Worm (Caenorhabditis elegans) whole organism, L1 larva: ENCODE measurements around the gene K08D12.3.

ENCODE experiments used
- C34B4.2 ChIP-seq: sonication (generic microtip); optimal IDR thresholded peaks from 2 replicates; lab custom pipeline; 2017; ENCODE audit warnings: mild to moderate bottlenecking, missing genetic modification characterization, missing compliant biosample characterization
- ets-5 ChIP-seq: fragments of 200-800 bp; sonication (Bioruptor generic); IDR thresholded peaks from 2 replicates; pipeline ENCODE4 v1.3.6; 2022; ENCODE audit warnings: missing genetic modification characterization, missing compliant biosample characterization
- irx-1 ChIP-seq: sonication (generic microtip); optimal IDR thresholded peaks from 2 replicates; lab custom pipeline; 2016; ENCODE audit warnings: missing genetic modification characterization, missing compliant biosample characterization
- lin-39 ChIP-seq: fragments of 150-350 bp; optimal IDR thresholded peaks from 2 replicates; lab custom pipeline; 2014; ENCODE audit warnings: missing biosample characterization, missing genetic modification reagents, missing genetic modification characterization
- mep-1 ChIP-seq: fragments of 150-350 bp; optimal IDR thresholded peaks from 2 replicates; lab custom pipeline; 2014; ENCODE audit warnings: missing biosample characterization, missing genetic modification characterization

DNA sequence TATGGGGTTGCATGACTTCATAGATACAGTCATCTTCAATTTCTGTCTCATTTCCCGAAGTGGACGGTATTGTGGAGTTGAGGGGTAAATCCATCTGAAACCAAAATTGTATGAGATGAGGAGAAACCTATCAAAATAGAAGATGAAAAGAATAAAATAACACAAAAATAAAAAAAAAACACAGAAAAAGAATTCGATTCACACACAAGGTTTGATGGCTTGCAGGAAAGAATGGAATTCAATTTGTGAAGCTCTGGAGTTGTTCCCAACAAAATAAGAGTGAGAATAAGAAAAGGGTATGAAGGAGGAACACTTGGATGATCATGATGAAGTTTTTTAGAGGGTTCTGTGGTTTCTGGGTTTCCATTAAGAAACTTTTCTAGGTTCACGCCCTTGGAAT, 28.0 kb upstream of the K08D12.3 start, which contains the start of gene Y41D4B.24:
- TF ChIP-seq C34B4.2 (no peak), irx-1 (no peak), ets-5 (GFP tag; lab: Robert Waterston, UW) (no peak), mep-1 (tag; lab: Kevin White, UChicago) (no peak), lin-39 (tag; lab: Kevin White, UChicago) (no peak)
